Worm (Caenorhabditis elegans): ENCODE measurements around the gene ric-8.

DNA sequence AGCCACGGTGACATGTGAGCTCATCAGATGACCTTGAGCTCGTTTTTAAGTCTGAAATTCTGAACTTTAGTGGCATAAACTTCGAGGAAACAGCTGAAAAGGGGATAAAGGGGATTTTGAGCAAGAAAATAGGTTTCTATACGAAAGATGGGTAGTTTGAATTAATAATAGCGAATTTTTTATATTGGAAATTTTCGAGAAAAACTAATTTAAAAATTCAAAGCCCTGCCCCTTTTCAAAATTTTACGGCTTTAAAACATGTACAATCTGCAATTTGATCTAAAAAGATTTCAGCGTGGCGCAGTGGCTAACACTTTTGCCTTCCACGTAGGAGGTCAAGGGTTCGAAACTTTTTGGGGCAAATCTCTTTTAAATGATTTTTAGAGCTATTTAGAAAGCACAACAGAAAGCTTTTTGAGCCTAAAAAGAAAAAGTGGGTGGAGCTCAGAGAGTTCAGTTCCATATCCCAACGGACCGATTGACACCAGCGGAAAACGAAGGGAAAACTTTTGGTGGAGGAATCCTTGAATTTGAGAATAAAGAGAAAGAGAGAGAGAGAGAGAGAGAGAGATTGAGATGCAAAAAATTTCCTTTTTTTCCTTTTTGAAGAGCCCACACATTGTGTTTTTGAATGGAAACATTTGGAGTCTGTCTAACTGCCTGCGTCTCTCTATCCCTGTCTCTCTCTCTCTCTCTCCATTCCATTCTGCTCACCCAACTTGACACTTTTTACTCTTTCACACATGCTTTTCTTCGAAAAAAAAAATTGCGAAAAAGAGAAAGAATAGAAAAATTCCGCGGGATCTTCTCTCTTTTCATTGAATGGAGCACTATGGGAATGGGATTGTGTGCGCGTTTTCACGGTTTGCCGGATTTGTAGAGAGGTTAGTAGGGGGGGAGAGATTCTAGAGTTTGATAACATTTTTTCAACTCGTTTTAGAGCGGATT, 21.5 kb downstream of the ric-8 start, which contains the start of gene Y69A2AR.31:
- TF ChIP-seq unc-62 (GFP tag; optimal IDR thresholded peaks at IDR 0.05) (no peak), elt-1 (tag; optimal IDR thresholded peaks at IDR 0.05) (no peak), nhr-11 (tag; optimal IDR thresholded peaks at IDR 0.05) (no peak), unc-55 (GFP tag; optimal IDR thresholded peaks at IDR 0.05) (peak; percentile 10), lin-13 (GFP tag; optimal IDR thresholded peaks at IDR 0.05) (no peak), R02D3.7 (tag; optimal IDR thresholded peaks at IDR 0.05) (no peak), zag-1 (tag; optimal IDR thresholded peaks at IDR 0.05) (peak; percentile 35), unc-39 (tag; optimal IDR thresholded peaks at IDR 0.05) (no peak), ZK546.5 (tag; optimal IDR thresholded peaks at IDR 0.05) (no peak), ztf-11 (tag; optimal IDR thresholded peaks at IDR 0.05) (no peak)
